Fruit fly (Drosophila melanogaster) whole organism, prepupa: Measurements from ENCODE around the gene Wee1.

ENCODE experiments used
- CG10631 ChIP-seq: fragments of 200-800 bp; sonication (Bioruptor generic); optimal IDR thresholded peaks from 2 replicates; lab custom pipeline; 2016; ENCODE audit warnings: missing biosample characterization, missing genetic modification characterization
- CG11294 ChIP-seq: fragments of 200-800 bp; sonication (Bioruptor generic); IDR thresholded peaks from 2 replicates; pipeline ENCODE4 v1.3.6; 2022; ENCODE audit warnings: missing biosample characterization, missing genetic modification characterization
- CG11762 ChIP-seq: fragments of 200-800 bp; sonication (Bioruptor generic); optimal IDR thresholded peaks from 3 replicates; lab custom pipeline; 2016; ENCODE audit warnings: missing biosample characterization, missing genetic modification characterization; ENCODE audit not compliant: insufficient read depth
- CG15336 ChIP-seq: fragments of 200-800 bp; sonication (Bioruptor generic); IDR thresholded peaks from 2 replicates; pipeline ENCODE4 v1.3.6; 2022; ENCODE audit warnings: missing biosample characterization, missing genetic modification characterization
- CG1621 ChIP-seq: fragments of 200-800 bp; sonication (Bioruptor generic); optimal IDR thresholded peaks from 3 replicates; lab custom pipeline; 2018; ENCODE audit warnings: missing biosample characterization, mild to moderate bottlenecking, missing genetic modification characterization
- CG3032 ChIP-seq: fragments of 200-800 bp; optimal IDR thresholded peaks from 2 replicates; lab custom pipeline; 2019; ENCODE audit warnings: missing biosample characterization, mild to moderate bottlenecking, missing genetic modification characterization, moderate library complexity
- CG31627 ChIP-seq: fragments of 200-800 bp; sonication (Bioruptor generic); optimal IDR thresholded peaks from 3 replicates; lab custom pipeline; 2016; ENCODE audit warnings: missing biosample characterization, missing genetic modification characterization
- CG32006 ChIP-seq: fragments of 200-800 bp; sonication (Bioruptor generic); optimal IDR thresholded peaks from 3 replicates; lab custom pipeline; 2017; ENCODE audit warnings: missing biosample characterization, mild to moderate bottlenecking, missing genetic modification characterization
- CG3919 ChIP-seq: fragments of 200-800 bp; sonication (Bioruptor generic); optimal IDR thresholded peaks from 3 replicates; lab custom pipeline; 2016; ENCODE audit warnings: missing biosample characterization, missing genetic modification characterization
- CG6792 ChIP-seq: fragments of 200-800 bp; sonication (Bioruptor generic); optimal IDR thresholded peaks from 3 replicates; lab custom pipeline; 2016; ENCODE audit warnings: missing biosample characterization, missing genetic modification characterization
- CG6808 ChIP-seq: fragments of 200-800 bp; sonication (Bioruptor generic); optimal IDR thresholded peaks from 3 replicates; lab custom pipeline; 2017; ENCODE audit warnings: missing biosample characterization, missing genetic modification characterization, mild to moderate bottlenecking, moderate library complexity, missing genetic modification reagents
- CG6854 ChIP-seq: fragments of 200-800 bp; sonication (Bioruptor generic); optimal IDR thresholded peaks from 2 replicates; lab custom pipeline; 2017; ENCODE audit warnings: missing biosample characterization, mild to moderate bottlenecking, missing genetic modification characterization
- CG7368 ChIP-seq: fragments of 200-800 bp; sonication (Bioruptor generic); optimal IDR thresholded peaks from 3 replicates; lab custom pipeline; 2016; ENCODE audit warnings: missing biosample characterization, missing genetic modification characterization
- CG8119 ChIP-seq: fragments of 200-800 bp; sonication (Bioruptor generic); IDR thresholded peaks from 3 replicates; pipeline ENCODE4 v1.3.6; 2022; ENCODE audit warnings: missing biosample characterization, missing genetic modification characterization
- CG8632 ChIP-seq: fragments of 200-800 bp; sonication (Bioruptor generic); optimal IDR thresholded peaks from 3 replicates; lab custom pipeline; 2016; ENCODE audit warnings: missing biosample characterization, missing genetic modification characterization
- Eip75B ChIP-seq: fragments of 200-800 bp; sonication (Bioruptor generic); optimal IDR thresholded peaks from 3 replicates; lab custom pipeline; 2016; ENCODE audit warnings: missing biosample characterization, missing genetic modification characterization
- Eip78C ChIP-seq: fragments of 200-800 bp; sonication (Bioruptor generic); peaks from one replicate; lab custom pipeline; 2016; ENCODE audit warnings: missing biosample characterization, missing genetic modification characterization
- Eip93F ChIP-seq: fragments of 200-800 bp; sonication (Bioruptor generic); optimal IDR thresholded peaks from 2 replicates; lab custom pipeline; 2016; ENCODE audit warnings: missing biosample characterization, mild to moderate bottlenecking, missing genetic modification characterization
- Ets21C ChIP-seq: fragments of 200-800 bp; sonication (Bioruptor generic); optimal IDR thresholded peaks from 3 replicates; lab custom pipeline; 2016; ENCODE audit warnings: missing biosample characterization, missing genetic modification characterization
- Gug ChIP-seq: fragments of 200-800 bp; sonication (Bioruptor generic); IDR thresholded peaks from 2 replicates; pipeline ENCODE4 v1.3.6; 2022; ENCODE audit warnings: missing biosample characterization, missing genetic modification characterization
- Hr4 ChIP-seq: fragments of 200-800 bp; sonication (Bioruptor generic); optimal IDR thresholded peaks from 3 replicates; lab custom pipeline; 2016; ENCODE audit warnings: missing biosample characterization, missing genetic modification characterization
- OdsH ChIP-seq: fragments of 200-800 bp; sonication (Bioruptor generic); optimal IDR thresholded peaks from 3 replicates; lab custom pipeline; 2016; ENCODE audit warnings: missing biosample characterization, missing genetic modification characterization
- Smox ChIP-seq: fragments of 200-800 bp; sonication (Bioruptor generic); optimal IDR thresholded peaks from 3 replicates; lab custom pipeline; 2016; ENCODE audit warnings: missing biosample characterization, missing genetic modification characterization
- Sox15 ChIP-seq: fragments of 200-800 bp; sonication (Bioruptor generic); optimal IDR thresholded peaks from 3 replicates; lab custom pipeline; 2016; ENCODE audit warnings: missing biosample characterization, missing genetic modification characterization
- acj6 ChIP-seq: fragments of 200-800 bp; sonication (Bioruptor generic); optimal IDR thresholded peaks from 3 replicates; lab custom pipeline; 2016; ENCODE audit warnings: missing biosample characterization, missing genetic modification characterization
- dac ChIP-seq: fragments of 200-800 bp; sonication (Bioruptor generic); optimal IDR thresholded peaks from 2 replicates; lab custom pipeline; 2017; ENCODE audit warnings: missing biosample characterization, mild to moderate bottlenecking, missing genetic modification characterization
- dsx ChIP-seq: fragments of 200-800 bp; optimal IDR thresholded peaks from 3 replicates; lab custom pipeline; 2019; ENCODE audit warnings: missing biosample characterization, mild to moderate bottlenecking, missing genetic modification characterization, moderate library complexity; ENCODE audit not compliant: poor library complexity, severe bottlenecking
- eg ChIP-seq: fragments of 200-800 bp; sonication (Bioruptor generic); IDR thresholded peaks from 3 replicates; pipeline ENCODE4 v1.3.6; 2022; ENCODE audit warnings: missing biosample characterization, missing genetic modification characterization
- esn ChIP-seq: fragments of 200-800 bp; sonication (Bioruptor generic); optimal IDR thresholded peaks from 2 replicates; lab custom pipeline; 2016; ENCODE audit warnings: missing biosample characterization, mild to moderate bottlenecking, missing genetic modification characterization, moderate library complexity
- fd59A ChIP-seq: fragments of 200-800 bp; sonication (Bioruptor generic); optimal IDR thresholded peaks from 2 replicates; lab custom pipeline; 2017; ENCODE audit warnings: missing biosample characterization, mild to moderate bottlenecking, missing genetic modification characterization, missing genetic modification reagents
- fkh ChIP-seq: fragments of 200-800 bp; sonication (Bioruptor generic); optimal IDR thresholded peaks from 3 replicates; lab custom pipeline; 2017; ENCODE audit warnings: missing biosample characterization, mild to moderate bottlenecking, missing genetic modification characterization, moderate library complexity
- lz ChIP-seq: fragments of 200-800 bp; sonication (Bioruptor generic); optimal IDR thresholded peaks from 3 replicates; lab custom pipeline; 2016; ENCODE audit warnings: missing biosample characterization, missing genetic modification characterization
- net ChIP-seq: fragments of 200-800 bp; sonication (Bioruptor generic); optimal IDR thresholded peaks from 3 replicates; lab custom pipeline; 2016; ENCODE audit warnings: missing biosample characterization, missing genetic modification characterization
- pdm3 ChIP-seq: fragments of 200-800 bp; sonication (Bioruptor generic); optimal IDR thresholded peaks from 3 replicates; lab custom pipeline; 2016; ENCODE audit warnings: missing biosample characterization, missing genetic modification characterization
- salr ChIP-seq, 2 experiments: fragments of 200-800 bp; sonication (Bioruptor generic); optimal IDR thresholded peaks; 3 replicates each; lab custom pipeline; 2016 to 2018; ENCODE audit warnings: missing biosample characterization in 2 of 2, missing genetic modification characterization in 2 of 2, mild to moderate bottlenecking in 1 of 2
- spab ChIP-seq: fragments of 200-800 bp; sonication (Bioruptor generic); optimal IDR thresholded peaks from 2 replicates; lab custom pipeline; 2017; ENCODE audit warnings: missing biosample characterization, mild to moderate bottlenecking, missing genetic modification characterization, missing genetic modification reagents
- vri ChIP-seq: fragments of 200-800 bp; sonication (Bioruptor generic); optimal IDR thresholded peaks from 3 replicates; lab custom pipeline; 2016; ENCODE audit warnings: missing biosample characterization, mild to moderate bottlenecking, missing genetic modification characterization

Wee1 gene

DNA sequence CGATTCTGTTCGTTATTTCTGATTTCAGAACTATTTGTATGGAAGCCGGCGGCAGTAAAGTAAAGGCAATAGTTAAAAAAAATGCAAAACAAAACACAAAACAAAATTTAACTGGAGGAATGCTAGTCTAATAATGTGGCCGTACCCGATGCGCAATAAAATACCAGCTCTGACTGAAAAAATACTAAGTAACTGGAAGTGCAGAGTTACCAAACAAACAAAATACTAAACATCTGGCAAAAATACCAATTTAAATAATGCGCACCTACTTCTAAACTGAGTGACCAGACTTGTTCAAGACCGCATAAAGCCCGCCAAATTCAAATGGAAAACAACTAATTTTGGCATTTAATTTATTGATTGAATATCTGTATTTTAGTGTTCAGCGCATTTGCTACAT is at the start of gene Wee1:
Wee1 (minus strand) TSS at position 175 of the 400 bp plus-strand sequence.
- no peak for TF ChIP-seq spab (GFP tag; lab: Kevin White, UChicago)
- no peak for TF ChIP-seq acj6
- TF ChIP-seq CG3032 (tag; lab: Kevin White, UChicago) = no peak
- TF ChIP-seq lz (GFP tag; lab: Kevin White, UChicago) = no peak
- TF ChIP-seq fd59A (GFP tag; lab: Kevin White, UChicago) = no peak
- TF ChIP-seq CG3919 (GFP tag; lab: Kevin White, UChicago) = no peak
- no peak for TF ChIP-seq dac (GFP tag; lab: Kevin White, UChicago)
- TF ChIP-seq fkh (GFP tag; lab: Kevin White, UChicago) = no peak
- TF ChIP-seq CG8632 (GFP tag; lab: Kevin White, UChicago) = no peak
- no peak for TF ChIP-seq CG32006 (GFP tag; lab: Kevin White, UChicago)
- TF ChIP-seq Ets21C (GFP tag; lab: Kevin White, UChicago) = no peak
- TF ChIP-seq OdsH = no peak
- TF ChIP-seq Eip93F = no peak
- no peak for TF ChIP-seq net (GFP tag; lab: Kevin White, UChicago)
- TF ChIP-seq CG6808 (GFP tag; lab: Kevin White, UChicago) = no peak
- TF ChIP-seq Eip78C = no peak
- TF ChIP-seq pdm3 (GFP tag; lab: Kevin White, UChicago) = no peak
- no peak for TF ChIP-seq dsx (GFP tag; lab: Kevin White, UChicago)

dm6 chr2L:6960165-6960564 is 46.2 kb upstream of the Wee1 start, which contains the start of the genes Atac1 and Hmgcl:
TSS of gene Atac1 (minus strand) at chr2L:6960328.
TSS of gene Hmgcl (plus strand) at chr2L:6960377.
- TF ChIP-seq Eip75B (GFP tag; lab: Kevin White, UChicago) = no peak
- peak; percentile 93 for TF ChIP-seq vri (GFP tag; lab: Kevin White, UChicago)

- TF ChIP-seq Hr4 (GFP tag; lab: Kevin White, UChicago) (no peak), CG6854 (GFP tag; lab: Kevin White, UChicago) (peak; percentile 35), esn (peak; percentile 45), Smox (GFP tag; lab: Kevin White, UChicago) (no peak), vri (GFP tag; lab: Kevin White, UChicago) (peak; percentile 59), CG31627 (GFP tag; lab: Kevin White, UChicago) (peak; percentile 22)
Measured at dm6 chr2L:6956725-6957124, 42.8 kb upstream of the Wee1 start, which contains the start of the genes CG13775 and CG3430. TSS of gene CG13775 (minus strand) at chr2L:6956950. TSS of gene CG3430 (plus strand) at chr2L:6957008.

DNA sequence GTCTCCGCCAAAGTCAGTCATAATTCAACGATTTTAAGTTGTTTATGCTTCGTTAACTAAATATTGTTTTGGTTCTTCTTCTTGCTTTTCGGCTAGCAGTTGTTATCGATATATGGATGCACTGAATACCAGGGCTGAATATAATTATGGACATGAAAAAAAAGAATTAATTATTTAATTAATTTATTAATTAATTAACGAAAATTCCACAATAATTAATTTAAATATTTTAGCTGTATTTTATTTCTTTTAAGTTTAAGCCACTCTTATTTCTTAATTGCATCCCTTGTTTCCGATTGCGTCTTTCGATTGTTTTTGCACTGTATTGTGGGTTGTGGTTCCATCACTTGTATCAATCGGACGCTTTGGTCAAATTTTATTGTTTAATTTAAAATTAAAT is 36.2 kb upstream of the Wee1 start, which contains the start of the genes Gas41 and SA1:
Gas41 (minus strand) TSS at position 112 of the 400 bp plus-strand sequence.
SA1 (plus strand) TSS at position 326 of the 400 bp plus-strand sequence.
- TF ChIP-seq CG6792 (GFP tag; lab: Kevin White, UChicago) (peak; percentile 27), CG11294 (peak; percentile 69; the same call in 1 of the 2 replicates), fd59A (GFP tag; lab: Kevin White, UChicago) (peak; percentile 57), CG15336 (GFP tag; lab: Robert Waterston, UW) (peak; percentile 75), CG8119 (GFP tag; lab: Robert Waterston, UW) (peak; percentile 81), salr (GFP tag; optimal IDR thresholded peaks at IDR 0.05; lab: Kevin White, UChicago) (peak in 1 of 2 experiments; percentile 13), eg (peak; percentile 80; the same call in 2 of the 3 replicates), Gug (peak; percentile 80), Sox15 (GFP tag; lab: Kevin White, UChicago) (peak; percentile 41), CG10631 (GFP tag; lab: Kevin White, UChicago) (peak; percentile 89), CG3032 (tag; lab: Kevin White, UChicago) (peak; percentile 90), fkh (GFP tag; lab: Kevin White, UChicago) (no peak), Smox (GFP tag; lab: Kevin White, UChicago) (no peak), CG8632 (GFP tag; lab: Kevin White, UChicago) (no peak), CG31627 (GFP tag; lab: Kevin White, UChicago) (peak; percentile 29), OdsH (peak; percentile 92), CG1621 (tag; lab: Kevin White, UChicago) (peak; percentile 32), esn (peak; percentile 87), dsx (GFP tag; lab: Kevin White, UChicago) (no peak), CG11762 (GFP tag; lab: Kevin White, UChicago) (peak; percentile 29), lz (GFP tag; lab: Kevin White, UChicago) (peak; percentile 78), CG7368 (GFP tag; lab: Kevin White, UChicago) (no peak), Eip93F (peak; percentile 65)
- TF ChIP-seq, all 60 proteins: peak for 18
